Fruit fly (Drosophila melanogaster) whole organism, embryonic: ENCODE data around the gene Gale.

Experiments
- BEAF-32 ChIP-seq: fragments of 200-800 bp; sonication (Bioruptor generic); optimal IDR thresholded peaks from 3 replicates; lab custom pipeline; 2017; ENCODE audit warnings: missing biosample characterization, missing genetic modification characterization, mild to moderate bottlenecking, moderate library complexity, missing genetic modification reagents
- CG10543 ChIP-seq: fragments of 200-800 bp; sonication (Bioruptor generic); optimal IDR thresholded peaks from 3 replicates; lab custom pipeline; 2017; ENCODE audit warnings: missing biosample characterization, mild to moderate bottlenecking, missing genetic modification characterization, moderate library complexity
- CG11504 ChIP-seq: fragments of 200-800 bp; sonication (Bioruptor generic); optimal IDR thresholded peaks from 3 replicates; lab custom pipeline; 2019; ENCODE audit warnings: missing biosample characterization, mild to moderate bottlenecking, missing genetic modification characterization, moderate library complexity
- CG12155 ChIP-seq: fragments of 200-800 bp; sonication (Bioruptor generic); optimal IDR thresholded peaks from 3 replicates; lab custom pipeline; 2016; ENCODE audit warnings: missing biosample characterization, missing genetic modification characterization
- CG12769 ChIP-seq: fragments of 200-800 bp; sonication (Bioruptor generic); optimal IDR thresholded peaks from 2 replicates; lab custom pipeline; 2019; ENCODE audit warnings: missing biosample characterization, mild to moderate bottlenecking, missing genetic modification characterization, moderate library complexity
- CG13296 ChIP-seq: fragments of 200-800 bp; sonication (Bioruptor generic); optimal IDR thresholded peaks from 3 replicates; lab custom pipeline; 2018; ENCODE audit warnings: missing biosample characterization, mild to moderate bottlenecking, missing genetic modification characterization
- CG14710 ChIP-seq: fragments of 200-800 bp; sonication (Bioruptor generic); optimal IDR thresholded peaks from 3 replicates; lab custom pipeline; 2019; ENCODE audit warnings: missing biosample characterization, mild to moderate bottlenecking, missing genetic modification characterization, moderate library complexity
- CG15514 ChIP-seq: fragments of 200-800 bp; sonication (Bioruptor generic); optimal IDR thresholded peaks from 3 replicates; lab custom pipeline; 2017; ENCODE audit warnings: missing biosample characterization, missing genetic modification characterization, mild to moderate bottlenecking, moderate library complexity, missing genetic modification reagents
- CG15601 ChIP-seq: fragments of 200-800 bp; sonication (Bioruptor generic); optimal IDR thresholded peaks from 3 replicates; lab custom pipeline; 2019; ENCODE audit warnings: missing biosample characterization, mild to moderate bottlenecking, missing genetic modification characterization, moderate library complexity
- CG15696 ChIP-seq: fragments of 200-800 bp; sonication (Bioruptor generic); optimal IDR thresholded peaks from 2 replicates; lab custom pipeline; 2019; ENCODE audit warnings: missing biosample characterization, mild to moderate bottlenecking, missing genetic modification characterization, moderate library complexity
- CG17359 ChIP-seq: fragments of 200-800 bp; sonication (Bioruptor generic); optimal IDR thresholded peaks from 3 replicates; lab custom pipeline; 2018; ENCODE audit warnings: missing biosample characterization, mild to moderate bottlenecking, missing genetic modification characterization, moderate library complexity
- CG17361 ChIP-seq: fragments of 200-800 bp; sonication (Bioruptor generic); IDR thresholded peaks from 3 replicates; pipeline ENCODE4 v1.3.6; 2022; ENCODE audit warnings: missing biosample characterization, missing genetic modification characterization
- CG17829 ChIP-seq: fragments of 200-800 bp; optimal IDR thresholded peaks from 2 replicates; lab custom pipeline; 2019; ENCODE audit warnings: missing biosample characterization, mild to moderate bottlenecking, missing genetic modification characterization, moderate library complexity
- CG18011 ChIP-seq: fragments of 200-800 bp; sonication (Bioruptor generic); optimal IDR thresholded peaks from 2 replicates; lab custom pipeline; 2017; ENCODE audit warnings: missing biosample characterization, missing genetic modification characterization, mild to moderate bottlenecking, moderate library complexity, missing genotype
- CG2120 ChIP-seq: fragments of 200-800 bp; sonication (Bioruptor generic); optimal IDR thresholded peaks from 3 replicates; lab custom pipeline; 2016; ENCODE audit warnings: missing biosample characterization, missing genetic modification characterization
- CG2712 ChIP-seq: fragments of 200-800 bp; optimal IDR thresholded peaks from 3 replicates; lab custom pipeline; 2019; ENCODE audit warnings: missing biosample characterization, mild to moderate bottlenecking, missing genetic modification characterization, moderate library complexity
- CG30403 ChIP-seq: fragments of 200-800 bp; sonication (Bioruptor generic); optimal IDR thresholded peaks from 3 replicates; lab custom pipeline; 2016; ENCODE audit warnings: missing biosample characterization, missing genetic modification characterization
- CG6791 ChIP-seq: fragments of 200-800 bp; sonication (Bioruptor generic); IDR thresholded peaks from 3 replicates; pipeline ENCODE4 v1.3.6; 2022; ENCODE audit warnings: missing biosample characterization, missing genetic modification characterization; ENCODE audit not compliant: partially characterized antibody
- CG6854 ChIP-seq: fragments of 200-800 bp; sonication (Bioruptor generic); optimal IDR thresholded peaks from 3 replicates; lab custom pipeline; 2017; ENCODE audit warnings: missing biosample characterization, mild to moderate bottlenecking, missing genetic modification characterization
- CG7372 ChIP-seq: fragments of 200-800 bp; sonication (Bioruptor generic); IDR thresholded peaks from 2 replicates; pipeline ENCODE4 v1.3.6; 2022; ENCODE audit warnings: missing biosample characterization, missing genetic modification characterization
- CG7839 ChIP-seq: fragments of 200-800 bp; sonication (Bioruptor generic); optimal IDR thresholded peaks from 3 replicates; lab custom pipeline; 2018; ENCODE audit warnings: missing biosample characterization, mild to moderate bottlenecking, missing genetic modification characterization, moderate library complexity
- CG8290 ChIP-seq, 3 experiments: fragments of 200-800 bp; sonication (Bioruptor generic); optimal IDR thresholded peaks; 2 replicates each; lab custom pipeline; 2016 to 2019; ENCODE audit warnings: missing biosample characterization in 3 of 3, missing genetic modification characterization in 3 of 3, mild to moderate bottlenecking in 2 of 3, moderate library complexity in 1 of 3
- Deaf1 ChIP-seq: fragments of 200-800 bp; optimal IDR thresholded peaks from 3 replicates; lab custom pipeline; 2019; ENCODE audit warnings: missing biosample characterization, mild to moderate bottlenecking, missing genetic modification characterization, moderate library complexity
- Dek ChIP-seq: fragments of 200-800 bp; sonication (Bioruptor generic); optimal IDR thresholded peaks from 3 replicates; lab custom pipeline; 2019; ENCODE audit warnings: missing biosample characterization, mild to moderate bottlenecking, missing genetic modification characterization, moderate library complexity
- Ets65A ChIP-seq: fragments of 200-800 bp; sonication (Bioruptor generic); peaks from one replicate; lab custom pipeline; 2016; ENCODE audit warnings: missing biosample characterization, missing genetic modification characterization
- Fer1 ChIP-seq: fragments of 200-800 bp; sonication (Bioruptor generic); optimal IDR thresholded peaks from 2 replicates; lab custom pipeline; 2017; ENCODE audit warnings: missing biosample characterization, mild to moderate bottlenecking, missing genetic modification characterization
- Hr3 ChIP-seq: fragments of 200-800 bp; sonication (Bioruptor generic); optimal IDR thresholded peaks from 3 replicates; lab custom pipeline; 2016; ENCODE audit warnings: missing biosample characterization, missing genetic modification characterization
- Hr78 ChIP-seq, 2 experiments: fragments of 200-800 bp in 1 of 2; fragments of >200 bp in 1 of 2; sonication (Bioruptor generic) in 1 of 2; optimal IDR thresholded peaks; 2 replicates each; lab custom pipeline; 2017 to 2019; ENCODE audit warnings: missing biosample characterization in 2 of 2, missing genetic modification characterization in 2 of 2, mild to moderate bottlenecking in 1 of 2, moderate library complexity in 1 of 2
- Nf-YC ChIP-seq: fragments of 200-800 bp; optimal IDR thresholded peaks from 3 replicates; lab custom pipeline; 2019; ENCODE audit warnings: missing biosample characterization, mild to moderate bottlenecking, missing genetic modification characterization, moderate library complexity
- Taf1 ChIP-seq: fragments of 200-800 bp; sonication (Bioruptor generic); IDR thresholded peaks from 2 replicates; pipeline ENCODE4 v1.3.6; 2022; ENCODE audit warnings: missing biosample characterization, missing genetic modification characterization
- Tbp ChIP-seq: fragments of >200 bp; optimal IDR thresholded peaks from 2 replicates; lab custom pipeline; 2018; ENCODE audit warnings: missing biosample characterization, missing genetic modification characterization
- ap ChIP-seq: fragments of 200-800 bp; sonication (Bioruptor generic); IDR thresholded peaks from 2 replicates; pipeline ENCODE4 v1.3.6; 2022; ENCODE audit warnings: missing biosample characterization, missing genetic modification characterization
- ci ChIP-seq: fragments of 200-800 bp; sonication (Bioruptor generic); IDR thresholded peaks from 3 replicates; pipeline ENCODE4 v1.3.6; 2022; ENCODE audit warnings: missing biosample characterization, missing genetic modification characterization
- dmrt99B ChIP-seq: fragments of 200-800 bp; sonication (Bioruptor generic); optimal IDR thresholded peaks from 2 replicates; lab custom pipeline; 2018; ENCODE audit warnings: missing biosample characterization, mild to moderate bottlenecking, missing genetic modification characterization, moderate library complexity
- dpn ChIP-seq, 2 experiments: fragments of 200-800 bp; sonication (Bioruptor generic); optimal IDR thresholded peaks; 3 replicates each; lab custom pipeline; 2016; ENCODE audit warnings: missing biosample characterization in 2 of 2, missing genetic modification characterization in 2 of 2
- ftz-f1 ChIP-seq: fragments of 200-800 bp; sonication (Bioruptor generic); optimal IDR thresholded peaks from 2 replicates; lab custom pipeline; 2016; ENCODE audit warnings: missing biosample characterization, missing genetic modification characterization
- grau ChIP-seq: fragments of 200-800 bp; optimal IDR thresholded peaks from 3 replicates; lab custom pipeline; 2019; ENCODE audit warnings: missing biosample characterization, mild to moderate bottlenecking, missing genetic modification characterization, moderate library complexity
- insv ChIP-seq, 2 experiments: fragments of 200-800 bp; sonication (Bioruptor generic); optimal IDR thresholded peaks; 3 replicates each; lab custom pipeline; 2016 to 2018; ENCODE audit warnings: missing biosample characterization in 2 of 2, missing genetic modification characterization in 2 of 2
- lab ChIP-seq: fragments of 200-800 bp; sonication (Bioruptor generic); optimal IDR thresholded peaks from 3 replicates; lab custom pipeline; 2017; ENCODE audit warnings: missing biosample characterization, missing genetic modification characterization, mild to moderate bottlenecking, moderate library complexity, missing genetic modification reagents
- onecut ChIP-seq: fragments of 200-800 bp; sonication (Bioruptor generic); IDR thresholded peaks from 2 replicates; pipeline ENCODE4 v1.3.6; 2022; ENCODE audit warnings: missing biosample characterization, missing genetic modification characterization
- otp ChIP-seq: fragments of 200-800 bp; sonication (Bioruptor generic); IDR thresholded peaks from 3 replicates; pipeline ENCODE4, ENCODE4 v1.3.6; 2022; ENCODE audit warnings: missing biosample characterization, missing genetic modification characterization
- pita ChIP-seq: fragments of 200-800 bp; sonication (Bioruptor generic); optimal IDR thresholded peaks from 2 replicates; lab custom pipeline; 2017; ENCODE audit warnings: missing biosample characterization, mild to moderate bottlenecking, missing genetic modification characterization
- prd ChIP-seq, 3 experiments: fragments of >200 bp in 2 of 3; fragments of 200-800 bp in 1 of 3; sonication (Bioruptor generic) in 1 of 3; optimal IDR thresholded peaks in 2 of 3; IDR thresholded peaks in 1 of 3; 2 replicates in 2 of 3; 3 replicates in 1 of 3; pipeline versions ENCODE4 v1.3.6 to Lab custom; 2017 to 2022; ENCODE audit warnings: missing biosample characterization in 1 of 3, missing genetic modification characterization in 1 of 3
- sd ChIP-seq: fragments of 200-800 bp; sonication (Bioruptor generic); optimal IDR thresholded peaks from 3 replicates; lab custom pipeline; 2018; ENCODE audit warnings: missing biosample characterization, mild to moderate bottlenecking, missing genetic modification characterization, moderate library complexity
- stwl ChIP-seq: fragments of 200-800 bp; sonication (Bioruptor generic); optimal IDR thresholded peaks from 3 replicates; lab custom pipeline; 2018; ENCODE audit warnings: missing biosample characterization, mild to moderate bottlenecking, missing genetic modification characterization, moderate library complexity
- sug ChIP-seq: fragments of 200-800 bp; optimal IDR thresholded peaks from 2 replicates; lab custom pipeline; 2019; ENCODE audit warnings: missing biosample characterization, mild to moderate bottlenecking, missing genetic modification characterization, moderate library complexity

Gale gene

DNA sequence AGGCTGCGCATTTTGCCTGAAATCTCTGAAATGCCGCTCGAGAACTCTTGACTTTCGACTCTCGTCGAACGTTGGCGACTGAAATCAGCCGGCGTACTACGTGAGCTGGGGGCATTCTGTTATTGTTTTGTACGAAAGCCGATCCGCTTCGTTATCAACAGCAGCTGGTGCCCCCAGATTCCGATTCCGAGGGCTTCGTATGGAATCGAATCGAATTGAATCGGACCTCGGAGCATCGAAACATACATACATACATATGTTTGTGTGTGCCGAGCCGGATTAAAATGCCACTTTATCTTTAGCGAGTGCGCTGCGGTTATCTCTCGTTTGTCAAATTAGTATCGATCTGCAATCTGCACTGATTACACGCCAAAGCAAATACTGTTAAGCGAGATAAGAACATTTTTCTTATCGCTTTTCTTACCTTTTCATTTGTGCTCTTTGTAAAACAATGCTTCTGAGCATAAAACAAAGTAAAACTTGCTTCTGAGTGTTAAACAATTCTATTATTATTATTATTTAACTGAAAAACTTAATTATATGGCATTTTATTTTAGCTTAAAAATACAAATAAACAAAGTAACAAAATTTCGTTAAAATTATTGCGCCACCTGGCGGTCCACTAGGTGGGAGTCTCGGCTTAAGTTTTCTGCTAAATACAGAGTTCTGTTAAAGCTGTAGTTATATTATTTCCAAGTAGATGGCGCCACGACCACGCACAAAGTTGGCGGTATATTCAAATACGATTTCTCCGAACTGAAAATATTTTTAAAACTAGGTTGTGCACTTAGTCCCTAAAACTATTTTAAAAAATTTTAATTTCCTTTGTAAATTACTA lies 41.6 kb upstream of the Gale start, which contains the start of gene Reg-2 (continued):
- TF ChIP-seq CG14710 (tag; lab: Kevin White, UChicago) (peak; percentile 42), CG2712 (tag; lab: Kevin White, UChicago) (peak; percentile 32), CG7839 (tag; lab: Kevin White, UChicago) (peak; percentile 34), Taf1 (GFP tag; lab: Robert Waterston, UW) (no peak), CG13296 (GFP tag; lab: Kevin White, UChicago) (peak; percentile 31), CG15514 (GFP tag; lab: Kevin White, UChicago) (peak; percentile 23), Fer1 (GFP tag; lab: Kevin White, UChicago) (peak; percentile 36), CG18011 (no peak), CG12155 (GFP tag; lab: Kevin White, UChicago) (peak; percentile 28), Hr3 (GFP tag; lab: Kevin White, UChicago) (peak; percentile 33), Tbp (no peak), pita (GFP tag; lab: Kevin White, UChicago) (peak; percentile 83), CG17829 (tag; lab: Kevin White, UChicago) (peak; percentile 58), dpn (GFP tag; optimal IDR thresholded peaks at IDR 0.05; lab: Kevin White, UChicago) (peak in 1 of 2 experiments; percentile 12), CG17359 (tag; lab: Kevin White, UChicago) (peak; percentile 18), Dek (tag; lab: Kevin White, UChicago) (peak; percentile 40), CG6791 (GFP tag; lab: Robert Waterston, UW) (0 out of 3 replicates have a peak, but pooled peaks have one; percentile 10), Hr78 (GFP tag; optimal IDR thresholded peaks at IDR 0.05; lab: Kevin White, UChicago) (peak in 1 of 2 experiments; percentile 62), CG15601 (peak; percentile 31), otp (GFP tag; lab: Robert Waterston, UW) (no peak), prd (optimal IDR thresholded peaks at IDR 0.05; lab: Kevin White, UChicago) (no peak), prd (GFP tag; IDR thresholded peaks at IDR 0.05; lab: Robert Waterston, UW) (peak; percentile 14; the same call in 1 of the 3 replicates), CG6854 (peak; percentile 33), onecut (GFP tag; lab: Robert Waterston, UW) (peak; percentile 13; the same call in 1 of the 2 replicates), CG8290 (GFP tag; optimal IDR thresholded peaks at IDR 0.05; lab: Kevin White, UChicago) (no peak), CG8290 (tag; optimal IDR thresholded peaks at IDR 0.05; lab: Kevin White, UChicago) (peak in 1 of 2 experiments; percentile 34), CG2120 (GFP tag; lab: Kevin White, UChicago) (peak; percentile 12), lab (GFP tag; lab: Kevin White, UChicago) (peak; percentile 4), sug (tag; lab: Kevin White, UChicago) (peak; percentile 69), grau (tag; lab: Kevin White, UChicago) (peak; percentile 31), CG10543 (GFP tag; lab: Kevin White, UChicago) (peak; percentile 90), CG17361 (peak; percentile 37; the same call in 1 of the 3 replicates), insv (GFP tag; optimal IDR thresholded peaks at IDR 0.05; lab: Kevin White, UChicago) (peak in 1 of 2 experiments; percentile 53), Deaf1 (peak; percentile 93), Ets65A (GFP tag; lab: Kevin White, UChicago) (peak; percentile 29), CG11504 (tag; lab: Kevin White, UChicago) (peak; percentile 39), sd (peak; percentile 24), CG30403 (GFP tag; lab: Kevin White, UChicago) (peak; percentile 24), Nf-YC (peak; percentile 32), ap (GFP tag; lab: Robert Waterston, UW) (no peak), dmrt99B (tag; lab: Kevin White, UChicago) (peak; percentile 1), ftz-f1 (peak; percentile 63), BEAF-32 (peak; percentile 19), CG12769 (tag; lab: Kevin White, UChicago) (peak; percentile 26), ci (GFP tag; lab: Robert Waterston, UW) (no peak), CG15696 (tag; lab: Kevin White, UChicago) (peak; percentile 46), CG7372 (0 out of 2 replicates have a peak, but pooled peaks have one; percentile 15), stwl (tag; lab: Kevin White, UChicago) (peak; percentile 13)
